Fruit fly (Drosophila melanogaster): ENCODE data around the gene CG6664.

DNA sequence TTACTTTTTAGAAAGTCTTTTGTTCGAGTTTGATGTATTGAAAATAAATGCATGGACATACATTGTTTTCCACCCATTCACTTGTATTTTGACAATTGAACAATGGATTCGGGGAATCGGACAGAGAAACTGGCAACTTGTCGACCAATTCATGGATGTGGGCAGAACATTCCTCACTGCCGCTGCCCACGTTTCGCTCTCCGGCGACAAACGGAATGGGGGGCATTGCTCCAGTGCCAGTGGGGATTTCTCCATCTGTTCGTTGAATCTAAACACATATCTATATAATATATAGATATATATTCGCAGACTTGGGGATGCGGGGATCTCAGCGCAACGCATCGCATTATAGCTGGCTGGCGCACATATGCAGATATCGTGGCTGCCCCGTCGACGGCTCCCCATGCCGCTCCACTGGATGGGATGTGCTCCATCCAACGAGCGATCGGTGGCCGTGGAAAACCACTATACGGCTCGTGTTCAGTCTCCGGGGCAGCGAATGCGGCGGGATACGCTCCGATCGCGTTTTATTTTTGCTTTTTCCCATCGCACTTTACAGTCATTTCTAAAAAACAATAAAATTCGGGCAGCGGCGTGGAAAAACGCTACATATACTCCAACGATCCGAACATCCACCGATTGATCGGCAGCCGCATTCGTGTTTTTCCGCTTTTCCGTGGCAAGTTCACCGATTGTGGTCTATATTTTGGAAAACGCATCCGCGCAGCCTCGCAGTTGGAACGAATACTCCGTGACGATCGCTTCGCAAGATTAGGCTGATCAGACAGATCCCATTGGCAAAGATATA, 29.7 kb upstream of the CG6664 start, which contains the start of gene TpnC73F:
- TF ChIP-seq gl (tag; optimal IDR thresholded peaks at IDR 0.05) (no peak), CG32121 (GFP tag; IDR thresholded peaks at IDR 0.05) (peak; percentile 28; the same call in 1 of the 2 replicates), EcR (GFP tag; optimal IDR thresholded peaks at IDR 0.05) (no peak), CG8301 (tag; optimal IDR thresholded peaks at IDR 0.05) (no peak), CG10348 (GFP tag; IDR thresholded peaks at IDR 0.05) (no peak), CG12605 (GFP tag; IDR thresholded peaks at IDR 0.05) (no peak)

Measured in whole organism, pupa.